Fruit fly (Drosophila melanogaster) whole organism, embryonic: ENCODE results near the gene nAChRalpha2.

Source experiments
- Ada2b ChIP-seq: fragments of 200-800 bp; sonication (Bioruptor generic); IDR thresholded peaks from 2 replicates; pipeline ENCODE4 v1.3.6; 2022; ENCODE audit warnings: missing biosample characterization, missing genetic modification characterization
- CG10147 ChIP-seq: fragments of 200-800 bp; sonication (Bioruptor generic); optimal IDR thresholded peaks from 2 replicates; lab custom pipeline; 2019; ENCODE audit warnings: missing biosample characterization, mild to moderate bottlenecking, missing genetic modification characterization, moderate library complexity
- CG10565 ChIP-seq: fragments of 200-800 bp; sonication (Bioruptor generic); optimal IDR thresholded peaks from 3 replicates; lab custom pipeline; 2016; ENCODE audit warnings: missing biosample characterization, mild to moderate bottlenecking, missing genetic modification characterization
- CG11398 ChIP-seq: fragments of 200-800 bp; sonication (Bioruptor generic); optimal IDR thresholded peaks from 2 replicates; lab custom pipeline; 2016; ENCODE audit warnings: missing biosample characterization, missing genetic modification characterization
- CG12104 ChIP-seq: fragments of 200-800 bp; sonication (Bioruptor generic); optimal IDR thresholded peaks from 3 replicates; lab custom pipeline; 2016; ENCODE audit warnings: missing biosample characterization, missing genetic modification characterization
- CG12219 ChIP-seq: fragments of 200-800 bp; sonication (Bioruptor generic); optimal IDR thresholded peaks from 3 replicates; lab custom pipeline; 2018; ENCODE audit warnings: missing biosample characterization, mild to moderate bottlenecking, missing genetic modification characterization
- CG12391 ChIP-seq: fragments of 200-800 bp; sonication (Bioruptor generic); optimal IDR thresholded peaks from 3 replicates; lab custom pipeline; 2018; ENCODE audit warnings: missing biosample characterization, mild to moderate bottlenecking, missing genetic modification characterization, moderate library complexity
- CG13424 ChIP-seq: fragments of 200-800 bp; sonication (Bioruptor generic); optimal IDR thresholded peaks from 2 replicates; lab custom pipeline; 2019; ENCODE audit warnings: missing biosample characterization, mild to moderate bottlenecking, missing genetic modification characterization, moderate library complexity
- CG13624 ChIP-seq: fragments of 200-800 bp; sonication (Bioruptor generic); optimal IDR thresholded peaks from 2 replicates; lab custom pipeline; 2016; ENCODE audit warnings: missing biosample characterization, missing genetic modification characterization
- CG14014 ChIP-seq: fragments of 200-800 bp; sonication (Bioruptor generic); IDR thresholded peaks from 2 replicates; pipeline ENCODE4 v1.3.6; 2022; ENCODE audit warnings: missing biosample characterization, missing genetic modification characterization
- CG15269 ChIP-seq: fragments of 200-800 bp; sonication (Bioruptor generic); optimal IDR thresholded peaks from 2 replicates; lab custom pipeline; 2018; ENCODE audit warnings: missing biosample characterization, mild to moderate bottlenecking, missing genetic modification characterization, moderate library complexity
- CG15479 ChIP-seq: fragments of 200-800 bp; sonication (Bioruptor generic); optimal IDR thresholded peaks from 3 replicates; lab custom pipeline; 2019; ENCODE audit warnings: missing biosample characterization, mild to moderate bottlenecking, missing genetic modification characterization, moderate library complexity
- CG1647 ChIP-seq: fragments of 200-800 bp; sonication (Bioruptor generic); optimal IDR thresholded peaks from 3 replicates; lab custom pipeline; 2016; ENCODE audit warnings: missing biosample characterization, missing genetic modification characterization
- CG2712 ChIP-seq: fragments of 200-800 bp; optimal IDR thresholded peaks from 3 replicates; lab custom pipeline; 2019; ENCODE audit warnings: missing biosample characterization, mild to moderate bottlenecking, missing genetic modification characterization, moderate library complexity
- CG2875 ChIP-seq: fragments of 200-800 bp; sonication (Bioruptor generic); optimal IDR thresholded peaks from 2 replicates; lab custom pipeline; 2017; ENCODE audit warnings: missing biosample characterization, mild to moderate bottlenecking, missing genetic modification characterization, missing genetic modification reagents
- CG31388 ChIP-seq: fragments of 200-800 bp; sonication (Bioruptor generic); optimal IDR thresholded peaks from 2 replicates; lab custom pipeline; 2016; ENCODE audit warnings: missing biosample characterization, missing genetic modification characterization
- CG32767 ChIP-seq: fragments of 200-800 bp; sonication (Bioruptor generic); IDR thresholded peaks from 2 replicates; pipeline ENCODE4 v1.3.6; 2022; ENCODE audit warnings: missing biosample characterization, missing genetic modification characterization
- CG3407 ChIP-seq: fragments of 200-800 bp; sonication (Bioruptor generic); optimal IDR thresholded peaks from 2 replicates; lab custom pipeline; 2018; ENCODE audit warnings: missing biosample characterization, mild to moderate bottlenecking, missing genetic modification characterization
- CG3847 ChIP-seq: fragments of 200-800 bp; sonication (Bioruptor generic); IDR thresholded peaks from 2 replicates; pipeline ENCODE4 v1.3.6; 2022; ENCODE audit warnings: missing biosample characterization, missing genetic modification characterization
- CG4328 ChIP-seq: fragments of 200-800 bp; sonication (Bioruptor generic); optimal IDR thresholded peaks from 3 replicates; lab custom pipeline; 2017; ENCODE audit warnings: missing biosample characterization, missing genetic modification reagents, missing genetic modification characterization
- CG4404 ChIP-seq: fragments of 200-800 bp; sonication (Bioruptor generic); IDR thresholded peaks from 2 replicates; pipeline ENCODE4 v1.3.6; 2022; ENCODE audit warnings: missing biosample characterization, missing genetic modification characterization
- CG4730 ChIP-seq: fragments of 200-800 bp; sonication (Bioruptor generic); IDR thresholded peaks from 2 replicates; pipeline ENCODE4 v1.3.6; 2022; ENCODE audit warnings: missing biosample characterization, missing genetic modification characterization
- CG5180 ChIP-seq: fragments of 200-800 bp; sonication (Bioruptor generic); optimal IDR thresholded peaks from 3 replicates; lab custom pipeline; 2017; ENCODE audit warnings: missing biosample characterization, missing genetic modification characterization, mild to moderate bottlenecking, moderate library complexity, missing genetic modification reagents
- CG7372 ChIP-seq: fragments of 200-800 bp; sonication (Bioruptor generic); IDR thresholded peaks from 2 replicates; pipeline ENCODE4 v1.3.6; 2022; ENCODE audit warnings: missing biosample characterization, missing genetic modification characterization
- Elba2 ChIP-seq: fragments of 200-800 bp; sonication (Bioruptor generic); optimal IDR thresholded peaks from 3 replicates; lab custom pipeline; 2016; ENCODE audit warnings: missing biosample characterization, missing genetic modification characterization
- Ets65A ChIP-seq: fragments of 200-800 bp; sonication (Bioruptor generic); peaks from one replicate; lab custom pipeline; 2016; ENCODE audit warnings: missing biosample characterization, missing genetic modification characterization
- Fer2 ChIP-seq: fragments of 200-800 bp; sonication (Bioruptor generic); optimal IDR thresholded peaks from 2 replicates; lab custom pipeline; 2018; ENCODE audit warnings: missing biosample characterization, mild to moderate bottlenecking, missing genetic modification characterization, moderate library complexity
- Hand ChIP-seq: fragments of 200-800 bp; sonication (Bioruptor generic); optimal IDR thresholded peaks from 2 replicates; lab custom pipeline; 2017; ENCODE audit warnings: mild to moderate bottlenecking, missing biosample characterization, missing genetic modification reagents, missing genetic modification characterization
- Kr ChIP-seq: fragments of 200-800 bp; sonication (Bioruptor generic); optimal IDR thresholded peaks from 2 replicates; lab custom pipeline; 2017; ENCODE audit warnings: missing biosample characterization, mild to moderate bottlenecking, missing genetic modification characterization
- Max ChIP-seq: fragments of 200-800 bp; sonication (Bioruptor generic); optimal IDR thresholded peaks from 2 replicates; lab custom pipeline; 2016; ENCODE audit warnings: missing biosample characterization, mild to moderate bottlenecking, missing genetic modification characterization
- Nf-YA ChIP-seq: fragments of 200-800 bp; sonication (Bioruptor generic); IDR thresholded peaks from 2 replicates; pipeline ENCODE4 v1.3.6; 2022; ENCODE audit warnings: missing biosample characterization, missing genetic modification characterization
- Nf-YC ChIP-seq: fragments of 200-800 bp; optimal IDR thresholded peaks from 3 replicates; lab custom pipeline; 2019; ENCODE audit warnings: missing biosample characterization, mild to moderate bottlenecking, missing genetic modification characterization, moderate library complexity
- NfI ChIP-seq: fragments of 200-800 bp; sonication (Bioruptor generic); optimal IDR thresholded peaks from 3 replicates; lab custom pipeline; 2018; ENCODE audit warnings: missing biosample characterization, mild to moderate bottlenecking, missing genetic modification characterization, moderate library complexity
- PHDP ChIP-seq: fragments of 200-800 bp; sonication (Bioruptor generic); optimal IDR thresholded peaks from 3 replicates; lab custom pipeline; 2018; ENCODE audit warnings: missing biosample characterization, mild to moderate bottlenecking, missing genetic modification characterization, moderate library complexity
- amos ChIP-seq: fragments of 200-800 bp; sonication (Bioruptor generic); IDR thresholded peaks from 2 replicates; pipeline ENCODE4 v1.3.6; 2022; ENCODE audit warnings: missing biosample characterization, missing genetic modification characterization; ENCODE audit not compliant: partially characterized antibody
- btn ChIP-seq: fragments of 200-800 bp; sonication (Bioruptor generic); optimal IDR thresholded peaks from 2 replicates; lab custom pipeline; 2016; ENCODE audit warnings: missing biosample characterization, missing genetic modification characterization
- cas ChIP-seq: fragments of 200-800 bp; sonication (Bioruptor generic); IDR thresholded peaks from 2 replicates; pipeline ENCODE4 v1.3.6; 2022; ENCODE audit warnings: missing biosample characterization, missing genetic modification characterization
- chinmo ChIP-seq: fragments of 200-800 bp; sonication (Bioruptor generic); IDR thresholded peaks from 4 replicates; pipeline ENCODE4 v1.3.6; 2022; ENCODE audit warnings: missing biosample characterization, missing genetic modification characterization; ENCODE audit not compliant: partially characterized antibody
- cwo ChIP-seq: fragments of 200-800 bp; sonication (Bioruptor generic); optimal IDR thresholded peaks from 3 replicates; lab custom pipeline; 2017; ENCODE audit warnings: missing biosample characterization, missing genetic modification characterization, mild to moderate bottlenecking, moderate library complexity, missing genetic modification reagents
- danr ChIP-seq: fragments of 200-800 bp; sonication (Bioruptor generic); IDR thresholded peaks from 2 replicates; pipeline ENCODE4 v1.3.6; 2022; ENCODE audit warnings: missing biosample characterization, missing genetic modification characterization
- dysf ChIP-seq: fragments of 200-800 bp; sonication (Bioruptor generic); IDR thresholded peaks from 3 replicates; pipeline ENCODE4 v1.3.6; 2022; ENCODE audit warnings: missing biosample characterization, missing genetic modification characterization
- emc ChIP-seq: fragments of 200-800 bp; sonication (Bioruptor generic); optimal IDR thresholded peaks from 2 replicates; lab custom pipeline; 2016; ENCODE audit warnings: missing biosample characterization, missing genetic modification characterization
- gce ChIP-seq: fragments of 200-800 bp; sonication (Bioruptor generic); IDR thresholded peaks from 3 replicates; pipeline ENCODE4 v1.3.6; 2022; ENCODE audit warnings: missing biosample characterization, missing genetic modification characterization
- jumu ChIP-seq: fragments of 200-800 bp; sonication (Bioruptor generic); optimal IDR thresholded peaks from 3 replicates; lab custom pipeline; 2016; ENCODE audit warnings: missing biosample characterization, missing genetic modification characterization
- klu ChIP-seq: fragments of 200-800 bp; sonication (Bioruptor generic); IDR thresholded peaks from 2 replicates; pipeline ENCODE4 v1.3.6; 2022; ENCODE audit warnings: missing biosample characterization, missing genetic modification characterization
- lmd ChIP-seq: fragments of 200-800 bp; sonication (Bioruptor generic); IDR thresholded peaks from 2 replicates; pipeline ENCODE4 v1.3.6; 2022; ENCODE audit warnings: missing biosample characterization, missing genetic modification characterization
- mam ChIP-seq: fragments of 200-800 bp; sonication (Bioruptor generic); optimal IDR thresholded peaks from 3 replicates; lab custom pipeline; 2016; ENCODE audit warnings: missing biosample characterization, missing genetic modification characterization
- pho ChIP-seq: fragments of 200-800 bp; sonication (Bioruptor generic); optimal IDR thresholded peaks from 2 replicates; lab custom pipeline; 2016; ENCODE audit warnings: missing biosample characterization, missing genetic modification characterization
- sisA ChIP-seq: fragments of 200-800 bp; sonication (Bioruptor generic); IDR thresholded peaks from 2 replicates; pipeline ENCODE4 v1.3.6; 2022; ENCODE audit warnings: missing biosample characterization, missing genetic modification characterization
- ssp ChIP-seq: fragments of 200-800 bp; sonication (Bioruptor generic); IDR thresholded peaks from 2 replicates; pipeline ENCODE4 v1.3.6; 2022; ENCODE audit warnings: missing biosample characterization, missing genetic modification characterization
- stc ChIP-seq: fragments of 200-800 bp; sonication (Bioruptor generic); IDR thresholded peaks from 2 replicates; pipeline ENCODE4 v1.3.6; 2022; ENCODE audit warnings: missing biosample characterization, missing genetic modification characterization
- tup ChIP-seq: fragments of 200-800 bp; sonication (Bioruptor generic); optimal IDR thresholded peaks from 2 replicates; lab custom pipeline; 2016; ENCODE audit warnings: missing biosample characterization, mild to moderate bottlenecking, missing genetic modification characterization, moderate library complexity
- vvl ChIP-seq: fragments of 200-800 bp; sonication (Bioruptor generic); IDR thresholded peaks from 2 replicates; pipeline ENCODE4 v1.3.6; 2022; ENCODE audit warnings: missing biosample characterization, missing genetic modification characterization
- yki ChIP-seq: fragments of >200 bp; optimal IDR thresholded peaks from 3 replicates; lab custom pipeline; 2018

Gene nAChRalpha2

DNA sequence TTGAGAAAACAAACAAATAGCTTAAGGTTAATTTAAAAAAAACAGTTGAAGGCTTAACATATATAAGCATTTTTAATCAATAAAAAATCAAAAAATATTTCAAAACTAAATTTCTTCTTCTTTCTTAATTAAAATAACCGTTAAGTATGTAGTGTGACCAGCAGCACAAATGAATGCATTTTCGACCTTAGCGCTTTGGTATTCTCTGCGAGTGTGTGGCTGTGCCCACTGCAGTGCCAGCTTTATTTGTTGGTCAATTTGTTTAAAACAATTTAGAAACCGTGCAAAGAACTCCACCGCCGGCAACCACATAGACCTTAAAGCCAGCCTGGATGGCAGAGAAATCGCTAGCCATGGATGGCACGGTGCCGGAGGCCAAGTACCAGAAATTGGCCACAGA is 42.6 kb downstream of the nAChRalpha2 start, which contains the start of gene CG6607 (continued):
- TF ChIP-seq Nf-YC (tag; lab: Kevin White, UChicago): no peak
- TF ChIP-seq CG4328 (GFP tag; lab: Kevin White, UChicago): no peak
- no peak for TF ChIP-seq CG10147 (GFP tag; lab: Kevin White, UChicago)
- TF ChIP-seq Fer2 (tag; lab: Kevin White, UChicago): no peak
- no peak for TF ChIP-seq CG3847
- TF ChIP-seq CG15269 (tag; lab: Kevin White, UChicago): no peak
- TF ChIP-seq dysf (GFP tag; lab: Robert Waterston, UW): no peak
- no peak for TF ChIP-seq klu (GFP tag; lab: Robert Waterston, UW)
- TF ChIP-seq CG13424 (tag; lab: Kevin White, UChicago): no peak
- TF ChIP-seq Nf-YA: no peak
- TF ChIP-seq CG7372 (GFP tag; lab: Robert Waterston, UW): no peak
- no peak for TF ChIP-seq CG32767 (GFP tag; lab: Robert Waterston, UW)
- no peak for TF ChIP-seq CG4404
- TF ChIP-seq sisA (GFP tag; lab: Robert Waterston, UW): no peak
- no peak for TF ChIP-seq jumu
- TF ChIP-seq chinmo: peak; percentile 43; the same call in 1 of the 4 replicates
- no peak for TF ChIP-seq CG14014 (GFP tag; lab: Robert Waterston, UW)
- no peak for TF ChIP-seq CG15479
- peak; percentile 43; the same call in 1 of the 2 replicates for TF ChIP-seq amos
- TF ChIP-seq vvl (GFP tag; lab: Robert Waterston, UW): no peak
- no peak for TF ChIP-seq mam
- no peak for TF ChIP-seq CG11398
- no peak for TF ChIP-seq CG12219
- no peak for TF ChIP-seq Ets65A (GFP tag; lab: Kevin White, UChicago)
- no peak for TF ChIP-seq danr (GFP tag; lab: Robert Waterston, UW)

DNA sequence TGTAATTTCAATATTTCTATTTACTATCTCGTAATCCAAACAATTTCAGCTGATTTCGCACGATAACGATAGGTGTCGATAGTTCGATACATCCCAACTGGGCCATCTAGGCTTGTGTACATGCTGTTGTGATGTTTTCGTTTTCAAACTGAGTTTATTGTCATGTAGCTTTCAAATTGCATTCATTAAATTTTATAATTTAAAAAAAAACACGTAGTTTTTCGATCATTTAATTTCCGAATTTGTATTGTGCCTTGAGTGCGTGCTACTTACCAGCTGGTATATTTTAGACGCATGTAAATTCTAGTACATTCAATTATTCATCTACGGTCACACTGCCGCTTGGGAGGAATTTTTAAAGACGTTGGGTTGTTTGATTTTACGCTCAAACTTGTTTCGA is 45.1 kb downstream of the nAChRalpha2 start, which contains the start of the genes CG13623 and ana1:
CG13623 (minus strand) TSS at position 231 of the 400 bp plus-strand sequence.
ana1 (plus strand) TSS at position 249 of the 400 bp plus-strand sequence.
- no peak for TF ChIP-seq CG31388 (GFP tag; lab: Kevin White, UChicago)
- TF ChIP-seq CG4730 (GFP tag; lab: Robert Waterston, UW): no peak
- no peak for TF ChIP-seq Hand (GFP tag; lab: Kevin White, UChicago)
- no peak for TF ChIP-seq lmd (GFP tag; lab: Robert Waterston, UW)
- no peak for TF ChIP-seq CG13624 (GFP tag; lab: Kevin White, UChicago)
- TF ChIP-seq CG1647 (GFP tag; lab: Kevin White, UChicago): no peak
- peak; percentile 51 for TF ChIP-seq Elba2
- no peak for TF ChIP-seq jumu
- TF ChIP-seq NfI: no peak
- TF ChIP-seq CG12391 (tag; lab: Kevin White, UChicago): no peak
- TF ChIP-seq CG12104: no peak
- no peak for TF ChIP-seq CG2875
- TF ChIP-seq btn: no peak
- TF ChIP-seq emc (GFP tag; lab: Kevin White, UChicago): no peak
- no peak for TF ChIP-seq CG3407
- no peak for TF ChIP-seq ssp (GFP tag; lab: Robert Waterston, UW)
- no peak for TF ChIP-seq PHDP (tag; lab: Kevin White, UChicago)
- no peak for TF ChIP-seq yki (lab: Kevin White, UChicago)
- TF ChIP-seq cas (GFP tag; lab: Robert Waterston, UW): no peak
- no peak for TF ChIP-seq stc (GFP tag; lab: Robert Waterston, UW)
- TF ChIP-seq Max (GFP tag; lab: Kevin White, UChicago): peak; percentile 32
- no peak for TF ChIP-seq CG5180 (GFP tag; lab: Kevin White, UChicago)
- TF ChIP-seq gce: no peak
- no peak for TF ChIP-seq Kr (GFP tag; lab: Kevin White, UChicago)
- TF ChIP-seq tup (GFP tag; lab: Kevin White, UChicago): no peak
- no peak for TF ChIP-seq Ada2b
- no peak for TF ChIP-seq cwo (GFP tag; lab: Kevin White, UChicago)
- TF ChIP-seq CG2712: no peak
- no peak for TF ChIP-seq CG10565 (GFP tag; lab: Kevin White, UChicago)
- TF ChIP-seq pho: no peak
- TF ChIP-seq dysf (GFP tag; lab: Robert Waterston, UW): no peak
